Worm (Caenorhabditis elegans) whole organism, L3 larva: ENCODE data around the gene elli-1.

Experiments
- ceh-16 ChIP-seq: sonication (generic microtip); optimal IDR thresholded peaks from 2 replicates; lab custom pipeline; 2017; ENCODE audit warnings: missing biosample characterization, missing genetic modification characterization
- elt-2 ChIP-seq: sonication (generic microtip); optimal IDR thresholded peaks from 2 replicates; lab custom pipeline; 2016; ENCODE audit warnings: missing genetic modification reagents, mild to moderate bottlenecking, missing genetic modification characterization, missing compliant biosample characterization
- elt-3 ChIP-seq, 3 experiments: fragments of 150-350 bp in 1 of 3; sonication (generic microtip) in 2 of 3; optimal IDR thresholded peaks; 2 replicates in 2 of 3; 4 replicates in 1 of 3; lab custom pipeline; 2014 to 2017; ENCODE audit warnings: missing biosample characterization in 3 of 3, missing genetic modification characterization in 3 of 3
- fos-1 ChIP-seq: fragments of 150-350 bp; optimal IDR thresholded peaks from 2 replicates; lab custom pipeline; 2014; ENCODE audit warnings: missing biosample characterization, missing genetic modification characterization
- lin-15B ChIP-seq: fragments of 150-350 bp; optimal IDR thresholded peaks from 2 replicates; lab custom pipeline; 2014; ENCODE audit warnings: missing biosample characterization, missing genetic modification characterization
- nhr-25 ChIP-seq: sonication (generic microtip); optimal IDR thresholded peaks from 2 replicates; lab custom pipeline; 2017; ENCODE audit warnings: missing biosample characterization, missing genetic modification characterization
- nhr-67 ChIP-seq: fragments of 150-350 bp; optimal IDR thresholded peaks from 2 replicates; lab custom pipeline; 2014; ENCODE audit warnings: missing biosample characterization, missing genetic modification characterization
- pqm-1 ChIP-seq: fragments of 150-350 bp; optimal IDR thresholded peaks from 2 replicates; lab custom pipeline; 2017; ENCODE audit warnings: missing biosample characterization, missing genetic modification characterization, inconsistent platforms
- sea-2 ChIP-seq: fragments of 150-350 bp; sonication (generic microtip); optimal IDR thresholded peaks from 4 replicates; lab custom pipeline; 2014; ENCODE audit warnings: missing biosample characterization, missing genetic modification reagents, missing genetic modification characterization
- unc-39 ChIP-seq: sonication (generic microtip); optimal IDR thresholded peaks from 4 replicates; lab custom pipeline; 2017; ENCODE audit warnings: missing biosample characterization, missing genetic modification characterization
- unc-62 ChIP-seq: fragments of 150-350 bp; sonication (generic microtip); optimal IDR thresholded peaks from 4 replicates; lab custom pipeline; 2014; ENCODE audit warnings: missing biosample characterization, missing genetic modification reagents, missing genetic modification characterization
- ztf-11 ChIP-seq: fragments of 150-350 bp; optimal IDR thresholded peaks from 2 replicates; lab custom pipeline; 2014; ENCODE audit warnings: missing biosample characterization, missing genetic modification characterization

ce11 chrIV:8793223-8793622 lies 38.6 kb upstream of the elli-1 start:
- peak; percentile 24 for TF ChIP-seq pqm-1 (tag; lab: Kevin White, UChicago)
- TF ChIP-seq nhr-25 (tag; lab: Kevin White, UChicago): peak; percentile 77
- TF ChIP-seq fos-1: no peak
- TF ChIP-seq lin-15B (tag; lab: Kevin White, UChicago): no peak
- TF ChIP-seq elt-2 (tag; lab: Kevin White, UChicago): peak; percentile 70
- no peak for TF ChIP-seq ceh-16 (tag; lab: Kevin White, UChicago)
- TF ChIP-seq elt-3 (tag; optimal IDR thresholded peaks at IDR 0.05; lab: Kevin White, UChicago): peak; percentile 37 to 99 (median 61)
- no peak for TF ChIP-seq ztf-11 (tag; lab: Kevin White, UChicago)
- no peak for TF ChIP-seq nhr-67 (tag; lab: Kevin White, UChicago)
- TF ChIP-seq unc-62 (GFP tag; lab: Kevin White, UChicago): peak; percentile 8
- no peak for TF ChIP-seq sea-2 (GFP tag; lab: Kevin White, UChicago)
- TF ChIP-seq unc-39 (tag; lab: Kevin White, UChicago): no peak
